Worm (Caenorhabditis elegans) whole organism, L4 larva: ENCODE data around the gene C46A5.6.

ENCODE experiments used
- F49E8.2 ChIP-seq: sonication (generic microtip); optimal IDR thresholded peaks from 2 replicates; lab custom pipeline; 2016; ENCODE audit warnings: missing compliant biosample characterization, mild to moderate bottlenecking, missing genetic modification characterization, borderline replicate concordance
- aha-1 ChIP-seq: fragments of 150-350 bp; peaks from one replicate; lab custom pipeline; 2014; ENCODE audit warnings: missing biosample characterization, missing genetic modification characterization
- mxl-3 ChIP-seq: fragments of 200-800 bp; sonication (Bioruptor generic); optimal IDR thresholded peaks from 2 replicates; lab custom pipeline; 2018; ENCODE audit warnings: mild to moderate bottlenecking, missing genetic modification characterization, missing compliant biosample characterization
- nhr-76 ChIP-seq: fragments of 150-350 bp; optimal IDR thresholded peaks from 2 replicates; lab custom pipeline; 2014; ENCODE audit warnings: missing biosample characterization, missing genetic modification characterization
- nhr-77 ChIP-seq: fragments of 150-350 bp; optimal IDR thresholded peaks from 2 replicates; lab custom pipeline; 2014; ENCODE audit warnings: missing biosample characterization, missing genetic modification characterization
- spr-1 ChIP-seq: sonication (generic microtip); optimal IDR thresholded peaks from 2 replicates; lab custom pipeline; 2016; ENCODE audit warnings: mild to moderate bottlenecking, missing genetic modification characterization, missing compliant biosample characterization
- unc-62 ChIP-seq, 3 experiments: fragments of 150-350 bp in 1 of 3; sonication (generic microtip); optimal IDR thresholded peaks in 2 of 3; peaks in 1 of 3; 1 replicate in 1 of 3; 2 replicates in 2 of 3; lab custom pipeline; 2014 to 2017; ENCODE audit warnings: missing biosample characterization in 3 of 3, missing genetic modification characterization in 3 of 3, missing genetic modification reagents in 3 of 3, missing genotype in 1 of 3

ce11 chrIV:7764319-7764718 lies 671 bp upstream of the C46A5.6 start:
- peak in 1 of 2 experiments; percentile 73 for TF ChIP-seq unc-62 (GFP tag; optimal IDR thresholded peaks at IDR 0.05 in 1 of 2; lab: Kevin White, UChicago)
- no peak for TF ChIP-seq unc-62 (tag; optimal IDR thresholded peaks at IDR 0.05; lab: Kevin White, UChicago)
- no peak for TF ChIP-seq aha-1
- TF ChIP-seq mxl-3 (GFP tag; lab: Kevin White, UChicago), result no peak
- TF ChIP-seq nhr-77 (tag; lab: Kevin White, UChicago), result no peak
- no peak for TF ChIP-seq F49E8.2 (tag; lab: Kevin White, UChicago)
- no peak for TF ChIP-seq nhr-76 (tag; lab: Kevin White, UChicago)
- TF ChIP-seq spr-1 (tag; lab: Kevin White, UChicago), result no peak
